Fruit fly (Drosophila melanogaster) whole organism, wandering third instar larva: ENCODE measurements around the gene CG17141.

Source experiments
- Abd-B ChIP-seq: fragments of >200 bp; optimal IDR thresholded peaks from 2 replicates; lab custom pipeline; 2017; ENCODE audit warnings: missing biosample characterization, missing genetic modification characterization
- CG32264 ChIP-seq: fragments of 200-800 bp; sonication (Bioruptor generic); optimal IDR thresholded peaks from 2 replicates; lab custom pipeline; 2016; ENCODE audit warnings: missing biosample characterization, missing genetic modification characterization
- CG9705 ChIP-seq: fragments of 200-800 bp; sonication (Bioruptor generic); optimal IDR thresholded peaks from 2 replicates; lab custom pipeline; 2018; ENCODE audit warnings: missing biosample characterization, mild to moderate bottlenecking, missing genetic modification characterization
- CrebA ChIP-seq: fragments of 200-800 bp; sonication (Bioruptor generic); optimal IDR thresholded peaks from 2 replicates; lab custom pipeline; 2016; ENCODE audit warnings: missing biosample characterization, mild to moderate bottlenecking, missing genetic modification characterization, borderline replicate concordance
- Dfd ChIP-seq: fragments of >200 bp; optimal IDR thresholded peaks from 2 replicates; lab custom pipeline; 2017; ENCODE audit warnings: missing biosample characterization, missing genetic modification characterization
- Dif ChIP-seq: fragments of 200-275, 200-300 bp; sonication (Bioruptor generic); optimal IDR thresholded peaks from 2 replicates; lab custom pipeline; 2018; ENCODE audit warnings: missing biosample characterization, missing genetic modification characterization; ENCODE audit not compliant: partially characterized antibody
- GATAd ChIP-seq: sonication (Bioruptor generic); optimal IDR thresholded peaks from 2 replicates; lab custom pipeline; 2016; ENCODE audit warnings: missing biosample characterization, missing genetic modification characterization
- HLH106 ChIP-seq: fragments of 200-800 bp; optimal IDR thresholded peaks from 3 replicates; lab custom pipeline; 2019; ENCODE audit warnings: missing biosample characterization, mild to moderate bottlenecking, missing genetic modification characterization, moderate library complexity
- Hnf4 ChIP-seq: fragments of 200-800 bp; sonication (Bioruptor generic); optimal IDR thresholded peaks from 2 replicates; lab custom pipeline; 2016; ENCODE audit warnings: missing biosample characterization, mild to moderate bottlenecking, missing genetic modification characterization
- Hr78 ChIP-seq: fragments of >200 bp; optimal IDR thresholded peaks from 2 replicates; lab custom pipeline; 2017; ENCODE audit warnings: missing biosample characterization, missing genetic modification characterization
- Hr83 ChIP-seq: fragments of 200-300 bp; sonication (Bioruptor generic); optimal IDR thresholded peaks from 2 replicates; lab custom pipeline; 2016; ENCODE audit warnings: missing biosample characterization, mild to moderate bottlenecking, missing genetic modification characterization, moderate library complexity; ENCODE audit not compliant: poor library complexity, severe bottlenecking
- Jra ChIP-seq: sonication (Bioruptor generic); optimal IDR thresholded peaks from 2 replicates; lab custom pipeline; 2016; ENCODE audit warnings: missing biosample characterization, missing genetic modification characterization
- Mio ChIP-seq: sonication (Bioruptor generic); optimal IDR thresholded peaks from 2 replicates; lab custom pipeline; 2016; ENCODE audit warnings: missing biosample characterization, missing genetic modification characterization
- Myc ChIP-seq: fragments of >200 bp; optimal IDR thresholded peaks from 2 replicates; lab custom pipeline; 2017
- N ChIP-seq: fragments of >200 bp; optimal IDR thresholded peaks from 2 replicates; lab custom pipeline; 2018; ENCODE audit warnings: missing biosample characterization, missing external identifiers, missing genetic modification characterization
- OdsH ChIP-seq: fragments of 200-800 bp; sonication (Bioruptor generic); optimal IDR thresholded peaks from 2 replicates; lab custom pipeline; 2016; ENCODE audit warnings: missing biosample characterization, mild to moderate bottlenecking, missing genetic modification characterization
- Rel ChIP-seq, 2 experiments: fragments of 200-800 bp; sonication (Bioruptor generic) in 1 of 2; optimal IDR thresholded peaks; 2 replicates in 1 of 2; 3 replicates in 1 of 2; lab custom pipeline; 2016 to 2019; ENCODE audit warnings: mild to moderate bottlenecking in 2 of 2, missing biosample characterization in 2 of 2, missing genetic modification characterization in 2 of 2, moderate library complexity in 1 of 2
- Sp1 ChIP-seq: fragments of 200-800 bp; sonication (Bioruptor generic); optimal IDR thresholded peaks from 3 replicates; lab custom pipeline; 2019; ENCODE audit warnings: missing biosample characterization, mild to moderate bottlenecking, missing genetic modification characterization, moderate library complexity
- Vsx2 ChIP-seq: fragments of 200-300, 225-300 bp; sonication (Bioruptor generic); optimal IDR thresholded peaks from 2 replicates; lab custom pipeline; 2018; ENCODE audit warnings: missing biosample characterization, missing genetic modification characterization; ENCODE audit not compliant: partially characterized antibody
- br ChIP-seq: fragments of 200-800 bp; sonication (Bioruptor generic); optimal IDR thresholded peaks from 2 replicates; lab custom pipeline; 2016; ENCODE audit warnings: missing biosample characterization, missing genetic modification characterization
- brk ChIP-seq: fragments of 200-800 bp; sonication (Bioruptor generic); optimal IDR thresholded peaks from 2 replicates; lab custom pipeline; 2016; ENCODE audit warnings: missing biosample characterization, mild to moderate bottlenecking, missing genetic modification characterization
- dl ChIP-seq, 2 experiments: fragments of 175-275, 200-275 bp in 1 of 2; fragments of 200-275 bp in 1 of 2; sonication (Bioruptor generic); optimal IDR thresholded peaks; lab custom pipeline; 2018; ENCODE audit warnings: mild to moderate bottlenecking in 2 of 2, missing biosample characterization in 2 of 2, missing genetic modification characterization in 2 of 2, moderate library complexity in 2 of 2; ENCODE audit not compliant: partially characterized antibody in 2 of 2, insufficient read depth in 1 of 2
- dmrt93B ChIP-seq: fragments of 200-800 bp; sonication (Bioruptor generic); optimal IDR thresholded peaks from 2 replicates; lab custom pipeline; 2018; ENCODE audit warnings: missing biosample characterization, mild to moderate bottlenecking, missing genetic modification characterization
- dsf ChIP-seq: sonication (Bioruptor generic); optimal IDR thresholded peaks from 2 replicates; lab custom pipeline; 2016; ENCODE audit warnings: missing biosample characterization, missing genetic modification characterization, borderline replicate concordance
- ey ChIP-seq: fragments of 200-800 bp; sonication (Bioruptor generic); optimal IDR thresholded peaks from 2 replicates; lab custom pipeline; 2016; ENCODE audit warnings: missing biosample characterization, missing genetic modification characterization
- foxo ChIP-seq, 2 experiments: fragments of 200-800 bp; sonication (Bioruptor generic); optimal IDR thresholded peaks; 2 replicates in 1 of 2; 3 replicates in 1 of 2; lab custom pipeline; 2016 to 2017; ENCODE audit warnings: missing biosample characterization in 2 of 2, missing genetic modification characterization in 2 of 2
- fru ChIP-seq: fragments of 200-800 bp; sonication (Bioruptor generic); optimal IDR thresholded peaks from 3 replicates; lab custom pipeline; 2016; ENCODE audit warnings: missing biosample characterization, mild to moderate bottlenecking, missing genetic modification characterization
- h ChIP-seq: fragments of 200-800 bp; sonication (Bioruptor generic); optimal IDR thresholded peaks from 3 replicates; lab custom pipeline; 2016; ENCODE audit warnings: missing biosample characterization, mild to moderate bottlenecking, missing genetic modification characterization
- jim ChIP-seq: fragments of 175-275, 200-325 bp; sonication (Bioruptor generic); optimal IDR thresholded peaks from 2 replicates; lab custom pipeline; 2016; ENCODE audit warnings: missing biosample characterization, mild to moderate bottlenecking, missing genetic modification characterization
- lola ChIP-seq: fragments of >200 bp; optimal IDR thresholded peaks from 2 replicates; lab custom pipeline; 2017; ENCODE audit warnings: missing biosample characterization, missing genetic modification characterization
- pan ChIP-seq: fragments of >200 bp; optimal IDR thresholded peaks from 2 replicates; lab custom pipeline; 2017
- psq ChIP-seq: fragments of 200-800 bp; sonication (Bioruptor generic); optimal IDR thresholded peaks from 3 replicates; lab custom pipeline; 2017; ENCODE audit warnings: missing biosample characterization, mild to moderate bottlenecking, missing genetic modification characterization, moderate library complexity
- rgr ChIP-seq: fragments of 200-800 bp; sonication (Bioruptor generic); optimal IDR thresholded peaks from 3 replicates; lab custom pipeline; 2016; ENCODE audit warnings: missing biosample characterization, mild to moderate bottlenecking, missing genetic modification characterization
- sage ChIP-seq: fragments of 200-800 bp; sonication (Bioruptor generic); optimal IDR thresholded peaks from 2 replicates; lab custom pipeline; 2016; ENCODE audit warnings: missing biosample characterization, mild to moderate bottlenecking, missing genetic modification characterization
- sv ChIP-seq: fragments of 200-800 bp; sonication (Bioruptor generic); optimal IDR thresholded peaks from 3 replicates; lab custom pipeline; 2016; ENCODE audit warnings: missing biosample characterization, missing genetic modification characterization
- tai ChIP-seq: sonication (Bioruptor generic); optimal IDR thresholded peaks from 2 replicates; lab custom pipeline; 2016; ENCODE audit warnings: missing biosample characterization, missing genetic modification characterization
- usp ChIP-seq: fragments of >200 bp; optimal IDR thresholded peaks from 2 replicates; lab custom pipeline; 2017; ENCODE audit warnings: missing biosample characterization, missing genetic modification characterization
- woc ChIP-seq: sonication (Bioruptor generic); optimal IDR thresholded peaks from 2 replicates; lab custom pipeline; 2016; ENCODE audit warnings: missing biosample characterization, mild to moderate bottlenecking, missing genetic modification characterization

CG17141 gene

DNA sequence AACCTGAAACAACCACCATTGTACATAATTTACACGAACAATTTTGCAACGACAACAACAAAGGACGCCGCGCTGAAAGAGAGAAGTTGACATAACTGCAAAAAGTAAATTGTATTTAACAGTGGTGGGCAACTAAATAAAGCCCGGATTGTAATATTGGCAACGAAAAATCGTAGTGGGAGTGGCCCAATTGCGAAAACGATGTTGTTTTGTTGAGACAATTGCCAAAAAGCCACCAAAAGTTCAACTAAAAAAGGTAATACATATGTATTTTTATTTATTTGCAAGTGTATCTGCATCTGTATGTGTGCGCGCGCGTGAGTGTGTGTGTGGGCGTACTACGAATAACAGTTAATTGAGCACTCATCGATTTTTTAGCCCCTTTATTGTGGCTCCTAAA is 3.7 kb upstream of the CG17141 start:
- TF ChIP-seq ey (GFP tag; lab: Kevin White, UChicago) (peak; percentile 5), N (GFP tag; lab: Kevin White, UChicago) (peak; percentile 6), Dif (no peak), Dfd (GFP tag; lab: Kevin White, UChicago) (no peak), dmrt93B (no peak), Abd-B (GFP tag; lab: Kevin White, UChicago) (no peak), dl (GFP tag; optimal IDR thresholded peaks at IDR 0.05; lab: Kevin White, UChicago; ENCODE audit: insufficient read depth in 1 of 2, partially characterized antibody in 2 of 2) (no peak), Rel (GFP tag; optimal IDR thresholded peaks at IDR 0.05; lab: Kevin White, UChicago) (no peak), Rel (tag; optimal IDR thresholded peaks at IDR 0.05; lab: Kevin White, UChicago) (no peak), Jra (GFP tag; lab: Kevin White, UChicago) (no peak), rgr (GFP tag; lab: Kevin White, UChicago) (peak; percentile 11), fru (GFP tag; lab: Kevin White, UChicago) (no peak), sv (GFP tag; lab: Kevin White, UChicago) (no peak), Vsx2 (no peak), psq (GFP tag; lab: Kevin White, UChicago) (no peak), GATAd (no peak), brk (GFP tag; lab: Kevin White, UChicago) (no peak), Hnf4 (GFP tag; lab: Kevin White, UChicago) (no peak)

DNA sequence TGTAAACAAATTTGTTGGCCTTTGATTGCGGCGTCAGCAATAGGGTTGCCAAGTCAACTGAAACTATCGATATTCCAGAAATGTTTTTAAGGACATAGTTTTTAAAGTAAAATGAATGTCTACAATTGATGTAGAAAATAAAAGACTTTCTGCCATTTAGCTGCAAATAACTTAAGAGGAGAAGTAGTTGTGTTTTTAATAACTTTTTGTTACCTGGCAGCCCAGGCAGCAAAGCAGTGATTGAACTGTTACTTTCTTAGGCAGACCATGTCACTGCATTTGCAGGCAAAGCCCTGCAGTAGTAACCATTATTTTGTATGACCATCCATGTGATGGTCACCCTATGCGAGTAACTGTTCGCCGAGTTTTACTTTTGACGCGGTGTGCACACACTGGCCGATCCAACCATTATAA is 3.1 kb upstream of the CG17141 start, which contains the start of the genes rumi, CG7029 and Usp12-46:
Gene rumi (minus strand): TSS at position 64 of the 414 bp plus-strand sequence.
Gene CG7029 (plus strand): TSS at position 368 of the 414 bp plus-strand sequence.
Gene Usp12-46 (plus strand): TSS at position 368 of the 414 bp plus-strand sequence.
- no peak for TF ChIP-seq lola (GFP tag; lab: Kevin White, UChicago)
- peak; percentile 49 for TF ChIP-seq GATAd
- no peak for TF ChIP-seq Rel (GFP tag; optimal IDR thresholded peaks at IDR 0.05; lab: Kevin White, UChicago)
- peak; percentile 56 for TF ChIP-seq Rel (tag; optimal IDR thresholded peaks at IDR 0.05; lab: Kevin White, UChicago)
- peak; percentile 78 for TF ChIP-seq CG9705 (GFP tag; lab: Kevin White, UChicago)
- TF ChIP-seq sv (GFP tag; lab: Kevin White, UChicago), result peak; percentile 69
- TF ChIP-seq HLH106 (tag; lab: Kevin White, UChicago), result peak; percentile 86
- no peak for TF ChIP-seq dmrt93B
- peak; percentile 8 for TF ChIP-seq h
- no peak for TF ChIP-seq Hr78 (GFP tag; lab: Kevin White, UChicago)
- peak; percentile 82 for TF ChIP-seq Hr83
- no peak for TF ChIP-seq woc (GFP tag; lab: Kevin White, UChicago)
- TF ChIP-seq pan (lab: Kevin White, UChicago), result no peak
- peak; percentile 89 for TF ChIP-seq rgr (GFP tag; lab: Kevin White, UChicago)
- TF ChIP-seq N (GFP tag; lab: Kevin White, UChicago), result no peak
- TF ChIP-seq Sp1 (GFP tag; lab: Kevin White, UChicago), result peak; percentile 83
- peak; percentile 86 for TF ChIP-seq fru (GFP tag; lab: Kevin White, UChicago)
- TF ChIP-seq Hnf4 (GFP tag; lab: Kevin White, UChicago), result no peak
- no peak for TF ChIP-seq CG32264 (GFP tag; lab: Kevin White, UChicago)
- TF ChIP-seq sage (GFP tag; lab: Kevin White, UChicago), result no peak
- no peak for TF ChIP-seq dl (GFP tag; optimal IDR thresholded peaks at IDR 0.05; lab: Kevin White, UChicago; ENCODE audit: insufficient read depth in 1 of 2, partially characterized antibody in 2 of 2)
- TF ChIP-seq tai (GFP tag; lab: Kevin White, UChicago), result no peak
- TF ChIP-seq OdsH (GFP tag; lab: Kevin White, UChicago), result peak; percentile 65
- TF ChIP-seq Jra (GFP tag; lab: Kevin White, UChicago), result no peak
- no peak for TF ChIP-seq Dfd (GFP tag; lab: Kevin White, UChicago)
- TF ChIP-seq usp, result no peak
- no peak for TF ChIP-seq dsf (GFP tag; lab: Kevin White, UChicago)
- TF ChIP-seq psq (GFP tag; lab: Kevin White, UChicago), result peak; percentile 64
- TF ChIP-seq brk (GFP tag; lab: Kevin White, UChicago), result no peak
- no peak for TF ChIP-seq Myc
- no peak for TF ChIP-seq jim (GFP tag; lab: Kevin White, UChicago)
- TF ChIP-seq Abd-B (GFP tag; lab: Kevin White, UChicago), result no peak
- TF ChIP-seq br (GFP tag; lab: Kevin White, UChicago), result peak; percentile 85
- peak; percentile 59 to 90 for TF ChIP-seq foxo (GFP tag; optimal IDR thresholded peaks at IDR 0.05; lab: Kevin White, UChicago)
- no peak for TF ChIP-seq Vsx2
- no peak for TF ChIP-seq CrebA (GFP tag; lab: Kevin White, UChicago)
- no peak for TF ChIP-seq Mio (GFP tag; lab: Kevin White, UChicago)
- no peak for TF ChIP-seq Dif
- TF ChIP-seq ey (GFP tag; lab: Kevin White, UChicago), result peak; percentile 86
- TF ChIP-seq, all 38 proteins: peak for 15
